Worm (Caenorhabditis elegans): ENCODE measurements around the gene dhs-5.

dhs-5 gene

DNA sequence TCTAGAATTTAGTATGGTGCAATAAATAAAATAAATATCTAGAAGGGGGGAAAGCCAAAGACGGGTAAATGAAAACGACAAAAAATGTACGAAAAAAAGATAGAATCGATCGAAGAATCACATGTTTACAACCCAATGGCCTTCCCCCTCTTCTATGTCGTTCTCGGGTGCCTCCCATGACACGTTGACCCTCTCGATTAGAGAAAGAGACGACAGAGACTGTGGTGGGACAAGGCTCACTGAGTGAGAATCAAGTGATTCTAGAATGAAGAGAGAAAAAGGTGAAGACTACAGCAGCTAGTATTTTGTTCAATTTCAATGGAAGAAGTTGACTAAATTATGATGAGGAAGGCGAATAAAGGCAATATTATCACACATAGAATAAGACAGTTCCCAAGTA lies 27.6 kb upstream of the dhs-5 start (continued):
- TF ChIP-seq hlh-12 (tag; optimal IDR thresholded peaks at IDR 0.05): no peak
- TF ChIP-seq nhr-120 (GFP tag; IDR thresholded peaks at IDR 0.05): no peak
- TF ChIP-seq nfya-2 (GFP tag; IDR thresholded peaks at IDR 0.05): no peak
- TF ChIP-seq cebp-2 (GFP tag; IDR thresholded peaks at IDR 0.05): no peak
- no peak for TF ChIP-seq tlf-1 (GFP tag; optimal IDR thresholded peaks at IDR 0.05)
- TF ChIP-seq snpc-1.3 (tag; optimal IDR thresholded peaks at IDR 0.05; ENCODE audit: insufficient read depth): no peak
- TF ChIP-seq F39B2.1 (GFP tag; IDR thresholded peaks at IDR 0.05): no peak
- TF ChIP-seq F23B12.7 (tag; optimal IDR thresholded peaks at IDR 0.05; ENCODE audit: insufficient read depth): no peak
- TF ChIP-seq athp-1 (tag; optimal IDR thresholded peaks at IDR 0.05): no peak
- TF ChIP-seq dox-1 (GFP tag; IDR thresholded peaks at IDR 0.05): peak; percentile 65
- TF ChIP-seq zim-3 (tag; optimal IDR thresholded peaks at IDR 0.05): no peak
- TF ChIP-seq nhr-27 (tag; optimal IDR thresholded peaks at IDR 0.05): no peak
- no peak for TF ChIP-seq F52B5.7 (tag; optimal IDR thresholded peaks at IDR 0.05)
- TF ChIP-seq him-1 (tag; optimal IDR thresholded peaks at IDR 0.05): no peak
- no peak for TF ChIP-seq F55B11.4 (tag; optimal IDR thresholded peaks at IDR 0.05; ENCODE audit: borderline replicate concordance, insufficient read depth)
- TF ChIP-seq snpc-3.4 (tag; optimal IDR thresholded peaks at IDR 0.05): no peak
- peak; percentile 65; the same call in 1 of the 2 replicates for TF ChIP-seq B0336.3 (GFP tag; IDR thresholded peaks at IDR 0.05)
- peak; percentile 57 for TF ChIP-seq ceh-27 (GFP tag; optimal IDR thresholded peaks at IDR 0.05)
- peak; percentile 32 for TF ChIP-seq madf-10 (tag; optimal IDR thresholded peaks at IDR 0.05)
- peak; percentile 57 for TF ChIP-seq nhr-80 (tag; optimal IDR thresholded peaks at IDR 0.05)
- TF ChIP-seq hsf-1 (GFP tag; IDR thresholded peaks at IDR 0.05): no peak
- no peak for TF ChIP-seq lsy-27 (tag; optimal IDR thresholded peaks at IDR 0.05; ENCODE audit: borderline replicate concordance, insufficient read depth)
- no peak for TF ChIP-seq Y56A3A.18 (GFP tag; IDR thresholded peaks at IDR 0.05)
- TF ChIP-seq mcd-1 (GFP tag; IDR thresholded peaks at IDR 0.05): peak; percentile 51

DNA sequence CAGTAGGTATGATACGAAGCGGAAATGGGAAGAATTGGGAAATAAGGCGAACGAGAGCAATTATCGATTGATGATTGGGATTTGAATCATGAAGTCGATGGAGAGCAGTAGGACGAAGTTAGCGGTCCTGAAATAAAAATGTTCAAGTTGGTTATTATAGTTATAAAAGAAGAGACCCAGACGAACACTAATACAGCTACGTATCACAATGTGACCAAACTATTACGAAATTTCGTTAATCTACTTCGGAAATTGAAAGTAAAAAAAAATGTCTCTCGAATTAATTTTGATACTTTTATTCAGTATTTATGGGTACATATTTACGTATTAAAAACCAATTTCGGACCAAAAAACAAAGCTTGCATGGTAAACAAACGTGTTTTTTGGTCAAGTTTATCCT lies 27.2 kb upstream of the dhs-5 start:
- TF ChIP-seq lag-1 (GFP tag; IDR thresholded peaks at IDR 0.05) (no peak), dpl-1 (GFP tag; optimal IDR thresholded peaks at IDR 0.05) (no peak), attf-6 (GFP tag; IDR thresholded peaks at IDR 0.05) (no peak), cebp-1 (GFP tag; IDR thresholded peaks at IDR 0.05) (peak; percentile 58), cebp-1 (tag; optimal IDR thresholded peaks at IDR 0.05) (peak; percentile 68), ccch-3 (GFP tag; optimal IDR thresholded peaks at IDR 0.05) (no peak), pbrm-1 (GFP tag; IDR thresholded peaks at IDR 0.05) (no peak), ztf-26 (tag; optimal IDR thresholded peaks at IDR 0.05) (no peak)

DNA sequence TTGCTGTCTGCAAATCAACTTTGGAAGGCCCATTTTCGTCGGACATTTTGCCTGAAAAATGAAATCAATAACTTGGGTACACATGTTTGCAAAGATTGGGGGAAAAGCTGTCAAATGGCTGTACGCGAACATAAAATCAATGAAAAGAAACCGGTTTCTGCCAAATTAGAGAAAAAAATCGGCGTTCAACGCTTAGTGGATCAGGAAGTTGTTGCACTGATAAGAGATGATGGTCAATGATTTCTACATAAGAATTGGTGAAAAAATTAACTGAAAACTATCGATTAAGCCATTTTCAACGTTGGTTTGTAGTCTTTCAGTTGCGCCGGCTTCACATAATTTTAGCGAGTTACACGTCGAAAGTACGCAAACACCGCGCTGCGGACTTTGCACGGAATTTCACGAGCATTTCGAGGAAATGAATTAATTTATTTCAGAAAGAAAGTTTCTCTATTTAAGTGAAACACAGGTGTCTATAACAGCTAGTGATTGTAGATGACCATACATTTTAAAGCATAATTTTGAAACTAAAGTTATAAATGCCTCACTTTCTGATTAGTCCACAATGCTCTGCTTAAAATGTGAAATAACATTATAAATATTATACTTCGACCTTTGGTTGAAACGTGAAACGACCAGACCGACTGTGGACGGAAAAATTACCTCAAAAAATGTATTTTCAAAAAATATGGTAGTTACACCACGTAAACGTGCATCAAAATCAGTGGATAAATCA lies 24.0 kb upstream of the dhs-5 start, which contains the start of the genes F07F6.4 and F07F6.2:
Gene F07F6.4 (minus strand): TSS at position 51 of the 736 bp plus-strand sequence.
Gene F07F6.2 (plus strand): TSS at position 686 of the 736 bp plus-strand sequence.
- TF ChIP-seq attf-5 (GFP tag; optimal IDR thresholded peaks at IDR 0.05): peak; percentile 14
- peak; percentile 89 to 94 for TF ChIP-seq let-607 (tag; optimal IDR thresholded peaks at IDR 0.05)
- no peak for TF ChIP-seq lin-35 (GFP tag; optimal IDR thresholded peaks at IDR 0.05)
